Worm (Caenorhabditis elegans) whole organism, L4/young adult: Measurements from ENCODE around the gene F46B3.16.

Experiments
- dao-5 ChIP-seq: sonication (generic microtip); optimal IDR thresholded peaks from 2 replicates; lab custom pipeline; 2016; ENCODE audit warnings: missing genotype, missing genetic modification characterization, moderate library complexity, missing compliant biosample characterization
- him-1 ChIP-seq: sonication (generic microtip); optimal IDR thresholded peaks from 2 replicates; lab custom pipeline; 2016; ENCODE audit warnings: missing genotype, missing genetic modification reagents, missing genetic modification characterization, missing compliant biosample characterization

DNA sequence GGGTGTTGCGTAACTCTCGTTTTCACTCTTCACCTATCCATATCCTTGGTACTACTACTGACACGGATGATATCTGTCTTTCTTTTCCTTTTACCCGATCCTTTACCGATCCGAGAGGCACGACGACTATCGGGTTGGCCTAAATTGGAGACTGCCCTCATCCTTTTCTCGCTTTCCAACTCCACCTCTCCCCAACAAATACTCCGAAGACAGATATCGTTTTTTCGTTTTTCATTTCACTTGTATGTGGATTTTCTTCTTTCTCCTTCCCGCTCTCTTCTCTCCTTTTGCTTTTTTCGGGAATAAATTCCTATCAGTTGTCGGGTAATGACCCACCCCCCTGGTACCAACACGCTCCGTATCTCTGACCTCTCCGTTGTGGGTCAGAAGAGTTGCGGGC lies 30.5 kb downstream of the F46B3.16 start:
- no peak for TF ChIP-seq him-1
- TF ChIP-seq dao-5 (tag; lab: Kevin White, UChicago): no peak
